Fruit fly (Drosophila melanogaster) whole organism: Measurements from ENCODE around the gene GC2.

Experiments used
- CG8478 ChIP-seq: fragments of >200 bp; optimal IDR thresholded peaks from 2 replicates; lab custom pipeline; 2018; ENCODE audit warnings: inconsistent platforms
- Dll ChIP-seq: fragments of >200 bp; optimal IDR thresholded peaks from 2 replicates; lab custom pipeline; 2017
- EcR ChIP-seq, 2 experiments: fragments of >200 bp; optimal IDR thresholded peaks; 2 replicates each; lab custom pipeline; 2017; ENCODE audit warnings: missing biosample characterization in 2 of 2, missing genetic modification characterization in 2 of 2, missing genetic modification reagents in 2 of 2
- pan ChIP-seq: fragments of >200 bp; optimal IDR thresholded peaks from 2 replicates; lab custom pipeline; 2017
- usp ChIP-seq: fragments of >200 bp; optimal IDR thresholded peaks from 2 replicates; lab custom pipeline; 2017; ENCODE audit warnings: missing biosample characterization, missing genetic modification characterization, mixed read lengths

DNA sequence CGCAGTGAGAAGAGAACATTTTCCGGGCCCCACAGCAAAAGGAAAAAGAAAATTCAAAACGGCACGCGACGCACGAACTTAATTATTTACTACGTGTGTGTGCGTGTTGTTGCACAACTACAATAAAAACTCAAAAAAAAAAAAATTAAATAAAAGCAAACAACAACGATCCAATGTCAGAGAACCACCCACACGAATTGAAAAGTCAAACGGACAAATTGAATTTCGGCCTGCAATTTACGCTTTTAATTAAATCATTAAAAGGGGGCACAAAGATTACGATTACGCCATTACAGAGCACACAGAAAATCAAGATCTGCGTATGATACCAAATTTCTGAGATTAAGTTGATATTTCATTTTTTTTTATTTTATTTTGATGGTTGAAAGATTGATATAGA is 23.5 kb upstream of the GC2 start:
- TF ChIP-seq CG8478 (lab: Kevin White, UChicago) (no peak), pan (no peak), usp (no peak), Dll (lab: Kevin White, UChicago) (no peak), EcR (GFP tag; optimal IDR thresholded peaks at IDR 0.05; lab: Kevin White, UChicago) (no peak)
